Worm (Caenorhabditis elegans) whole organism, L4/young adult: ENCODE measurements around the gene gly-10.

Experiments used
- W03F9.2 ChIP-seq: fragments of 150-350 bp; optimal IDR thresholded peaks from 2 replicates; lab custom pipeline; 2014; ENCODE audit warnings: missing biosample characterization, missing genetic modification characterization
- dao-5 ChIP-seq: sonication (generic microtip); optimal IDR thresholded peaks from 2 replicates; lab custom pipeline; 2016; ENCODE audit warnings: missing genotype, missing genetic modification characterization, moderate library complexity, missing compliant biosample characterization
- him-1 ChIP-seq: sonication (generic microtip); optimal IDR thresholded peaks from 2 replicates; lab custom pipeline; 2016; ENCODE audit warnings: missing genotype, missing genetic modification reagents, missing genetic modification characterization, missing compliant biosample characterization

- TF ChIP-seq W03F9.2 (tag; lab: Kevin White, UChicago) (no peak), him-1 (tag; lab: Kevin White, UChicago) (no peak), dao-5 (tag; lab: Kevin White, UChicago) (no peak)
These were observed 33.5 kb upstream of the gly-10 start, which contains the start of gene C47A4.5 for ce11 chrIV:13745409-13745808.
